Worm (Caenorhabditis elegans) whole organism, late embryonic: ENCODE measurements around the gene idpb-5.

Experiments used
- C08G9.2 ChIP-seq: sonication (generic microtip); optimal IDR thresholded peaks from 2 replicates; lab custom pipeline; 2016; ENCODE audit warnings: mild to moderate bottlenecking, missing genetic modification characterization, moderate library complexity, missing compliant biosample characterization
- F13H6.1 ChIP-seq: sonication (generic microtip); optimal IDR thresholded peaks from 2 replicates; lab custom pipeline; 2016; ENCODE audit warnings: missing genetic modification characterization, missing compliant biosample characterization
- K02D7.2 ChIP-seq: sonication (generic microtip); optimal IDR thresholded peaks from 2 replicates; lab custom pipeline; 2017; ENCODE audit warnings: mild to moderate bottlenecking, missing genetic modification characterization, missing compliant biosample characterization
- ceh-14 ChIP-seq: sonication (generic microtip); optimal IDR thresholded peaks from 2 replicates; lab custom pipeline; 2016; ENCODE audit warnings: missing genotype, missing genetic modification characterization, missing compliant biosample characterization
- ceh-18 ChIP-seq: sonication (generic microtip); optimal IDR thresholded peaks from 2 replicates; lab custom pipeline; 2016; ENCODE audit warnings: missing genetic modification characterization, missing compliant biosample characterization
- ceh-22 ChIP-seq: sonication (generic microtip); optimal IDR thresholded peaks from 2 replicates; lab custom pipeline; 2017; ENCODE audit warnings: missing biosample characterization, missing genetic modification characterization
- ceh-24 ChIP-seq: sonication (generic microtip); optimal IDR thresholded peaks from 2 replicates; lab custom pipeline; 2016; ENCODE audit warnings: mild to moderate bottlenecking, missing genetic modification characterization, missing compliant biosample characterization
- ceh-30 ChIP-seq: fragments of 150-350 bp; optimal IDR thresholded peaks from 2 replicates; lab custom pipeline; 2014; ENCODE audit warnings: missing biosample characterization, missing genetic modification characterization
- elt-2 ChIP-seq: sonication (generic microtip); optimal IDR thresholded peaks from 2 replicates; lab custom pipeline; 2016; ENCODE audit warnings: missing genetic modification reagents, missing genetic modification characterization, missing compliant biosample characterization
- eyg-1 ChIP-seq: sonication (generic microtip); optimal IDR thresholded peaks from 2 replicates; lab custom pipeline; 2016; ENCODE audit warnings: missing genotype, missing genetic modification characterization, missing compliant biosample characterization
- fax-1 ChIP-seq: sonication (generic microtip); optimal IDR thresholded peaks from 2 replicates; lab custom pipeline; 2016; ENCODE audit warnings: missing genotype, missing genetic modification characterization, missing compliant biosample characterization
- fkh-10 ChIP-seq: fragments of 150-350 bp; optimal IDR thresholded peaks from 2 replicates; lab custom pipeline; 2014; ENCODE audit warnings: missing biosample characterization, missing genetic modification reagents, missing genetic modification characterization
- fkh-6 ChIP-seq: sonication (generic microtip); optimal IDR thresholded peaks from 2 replicates; lab custom pipeline; 2016; ENCODE audit warnings: missing genetic modification characterization, missing compliant biosample characterization
- gmeb-2 ChIP-seq: sonication (generic microtip); optimal IDR thresholded peaks from 2 replicates; lab custom pipeline; 2016; ENCODE audit warnings: missing genetic modification characterization, inconsistent platforms, missing compliant biosample characterization
- hlh-30 ChIP-seq: sonication (generic microtip); optimal IDR thresholded peaks from 2 replicates; lab custom pipeline; 2017; ENCODE audit warnings: antibody characterized with exemption, missing genetic modification characterization, missing compliant biosample characterization; ENCODE audit not compliant: insufficient read depth
- hlh-6 ChIP-seq: sonication (generic microtip); optimal IDR thresholded peaks from 2 replicates; lab custom pipeline; 2016; ENCODE audit warnings: missing genotype, missing genetic modification characterization, missing compliant biosample characterization
- lim-6 ChIP-seq: sonication (generic microtip); optimal IDR thresholded peaks from 2 replicates; lab custom pipeline; 2016; ENCODE audit warnings: missing genetic modification characterization, missing compliant biosample characterization
- lin-11 ChIP-seq: fragments of 200-800 bp; sonication (Bioruptor generic); optimal IDR thresholded peaks from 2 replicates; lab custom pipeline; 2018; ENCODE audit warnings: mild to moderate bottlenecking, missing genetic modification characterization, missing compliant biosample characterization
- mec-3 ChIP-seq: sonication (generic microtip); optimal IDR thresholded peaks from 2 replicates; lab custom pipeline; 2016; ENCODE audit warnings: borderline replicate concordance, missing genetic modification characterization, missing compliant biosample characterization
- nfya-1 ChIP-seq: sonication (generic microtip); optimal IDR thresholded peaks from 2 replicates; lab custom pipeline; 2017; ENCODE audit warnings: missing genetic modification characterization, mild to moderate bottlenecking, missing compliant biosample characterization, antibody characterized with exemption, moderate library complexity
- nhr-11 ChIP-seq: fragments of 150-350 bp; optimal IDR thresholded peaks from 2 replicates; lab custom pipeline; 2014; ENCODE audit warnings: missing biosample characterization, missing genetic modification characterization
- nhr-232 ChIP-seq: sonication (generic microtip); optimal IDR thresholded peaks from 2 replicates; lab custom pipeline; 2016; ENCODE audit warnings: missing genetic modification characterization, missing compliant biosample characterization
- npax-4 ChIP-seq: sonication (generic microtip); optimal IDR thresholded peaks from 2 replicates; lab custom pipeline; 2016; ENCODE audit warnings: missing genetic modification characterization, missing compliant biosample characterization
- pat-9 ChIP-seq: fragments of 200-800 bp; sonication (Bioruptor generic); optimal IDR thresholded peaks from 2 replicates; lab custom pipeline; 2018; ENCODE audit warnings: mild to moderate bottlenecking, missing genetic modification characterization, moderate library complexity, missing compliant biosample characterization
- pax-1 ChIP-seq: fragments of 150-350 bp; optimal IDR thresholded peaks from 2 replicates; lab custom pipeline; 2014; ENCODE audit warnings: missing biosample characterization, missing genetic modification characterization
- pha-2 ChIP-seq: sonication (generic microtip); optimal IDR thresholded peaks from 2 replicates; lab custom pipeline; 2017; ENCODE audit warnings: mild to moderate bottlenecking, missing genetic modification characterization, missing compliant biosample characterization
- pqm-1 ChIP-seq: sonication (generic microtip); optimal IDR thresholded peaks from 2 replicates; lab custom pipeline; 2016; ENCODE audit warnings: missing genetic modification characterization, missing compliant biosample characterization
- pros-1 ChIP-seq: fragments of 150-350 bp; optimal IDR thresholded peaks from 2 replicates; lab custom pipeline; 2014; ENCODE audit warnings: missing biosample characterization, missing genetic modification reagents, missing genetic modification characterization
- sox-2 ChIP-seq: fragments of 200-800 bp; sonication (Bioruptor generic); IDR thresholded peaks from 2 replicates; pipeline ENCODE4 v1.3.6; 2022; ENCODE audit warnings: missing genetic modification reagents, missing genetic modification characterization, missing compliant biosample characterization
- syd-9 ChIP-seq: sonication (generic microtip); optimal IDR thresholded peaks from 2 replicates; lab custom pipeline; 2016; ENCODE audit warnings: mild to moderate bottlenecking, missing genetic modification characterization, moderate library complexity, missing compliant biosample characterization
- unc-42 ChIP-seq: sonication (generic microtip); optimal IDR thresholded peaks from 2 replicates; lab custom pipeline; 2016; ENCODE audit warnings: missing genotype, missing genetic modification characterization, missing compliant biosample characterization
- unc-55 ChIP-seq: sonication (generic microtip); optimal IDR thresholded peaks from 2 replicates; lab custom pipeline; 2017; ENCODE audit warnings: missing biosample characterization, missing genetic modification reagents, missing genetic modification characterization
- ztf-16 ChIP-seq: sonication (generic microtip); optimal IDR thresholded peaks from 2 replicates; lab custom pipeline; 2017; ENCODE audit warnings: missing genetic modification characterization, missing compliant biosample characterization

Gene idpb-5

ce11 chrV:11818064-11818463, 21.3 kb upstream of the idpb-5 start:
- TF ChIP-seq nhr-11 = no peak
- no peak for TF ChIP-seq ceh-14
- no peak for TF ChIP-seq sox-2 (GFP tag; lab: Robert Waterston, UW)
- no peak for TF ChIP-seq ztf-16 (tag; lab: Kevin White, UChicago)
- no peak for TF ChIP-seq lin-11 (tag; lab: Kevin White, UChicago)
- no peak for TF ChIP-seq pqm-1 (tag; lab: Kevin White, UChicago)
- TF ChIP-seq ceh-24 (tag; lab: Kevin White, UChicago) = no peak
- TF ChIP-seq nhr-232 (tag; lab: Kevin White, UChicago) = no peak
- TF ChIP-seq K02D7.2 (tag; lab: Kevin White, UChicago) = no peak

ce11 chrV:11818786-11819185, 20.5 kb upstream of the idpb-5 start:
- TF ChIP-seq nhr-11 = no peak
- TF ChIP-seq pha-2 (tag; lab: Kevin White, UChicago) = no peak
- no peak for TF ChIP-seq lim-6 (tag; lab: Kevin White, UChicago)
- TF ChIP-seq pros-1 = no peak
- TF ChIP-seq hlh-30 (tag; lab: Kevin White, UChicago) = no peak
- TF ChIP-seq F13H6.1 (tag; lab: Kevin White, UChicago) = no peak
- TF ChIP-seq npax-4 = no peak
- TF ChIP-seq mec-3 (tag; lab: Kevin White, UChicago) = no peak
- TF ChIP-seq ceh-30 (tag; lab: Kevin White, UChicago) = no peak
- no peak for TF ChIP-seq pat-9 (tag; lab: Kevin White, UChicago)
- TF ChIP-seq hlh-6 (tag; lab: Kevin White, UChicago) = no peak
- no peak for TF ChIP-seq fkh-6
- no peak for TF ChIP-seq gmeb-2

ce11 chrV:11819451-11819850, 19.9 kb upstream of the idpb-5 start:
- TF ChIP-seq syd-9 (tag; lab: Kevin White, UChicago) (no peak), F13H6.1 (tag; lab: Kevin White, UChicago) (no peak), eyg-1 (no peak)

DNA sequence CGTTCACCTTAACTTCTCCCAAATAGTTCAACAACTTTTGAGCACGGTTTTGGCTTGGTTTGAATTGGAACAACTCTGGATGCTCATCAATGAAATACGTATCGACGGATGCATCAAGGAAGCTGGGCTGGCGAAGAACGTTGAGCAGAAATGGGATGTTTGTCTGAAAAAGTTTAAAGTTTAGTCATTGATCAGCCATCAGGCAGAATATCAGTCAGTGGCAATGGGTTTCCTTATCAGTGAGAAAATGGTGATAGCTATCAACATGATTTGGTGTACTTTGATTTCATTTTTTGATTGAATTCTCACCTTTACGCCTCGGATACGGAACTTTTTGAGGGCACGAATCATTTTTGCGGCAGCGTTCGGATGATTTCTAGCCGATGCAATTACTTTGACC, 18.8 kb upstream of the idpb-5 start:
- TF ChIP-seq C08G9.2 (no peak), unc-42 (tag; lab: Kevin White, UChicago) (no peak), F13H6.1 (tag; lab: Kevin White, UChicago) (no peak), elt-2 (tag; lab: Kevin White, UChicago) (peak; percentile 34)

DNA sequence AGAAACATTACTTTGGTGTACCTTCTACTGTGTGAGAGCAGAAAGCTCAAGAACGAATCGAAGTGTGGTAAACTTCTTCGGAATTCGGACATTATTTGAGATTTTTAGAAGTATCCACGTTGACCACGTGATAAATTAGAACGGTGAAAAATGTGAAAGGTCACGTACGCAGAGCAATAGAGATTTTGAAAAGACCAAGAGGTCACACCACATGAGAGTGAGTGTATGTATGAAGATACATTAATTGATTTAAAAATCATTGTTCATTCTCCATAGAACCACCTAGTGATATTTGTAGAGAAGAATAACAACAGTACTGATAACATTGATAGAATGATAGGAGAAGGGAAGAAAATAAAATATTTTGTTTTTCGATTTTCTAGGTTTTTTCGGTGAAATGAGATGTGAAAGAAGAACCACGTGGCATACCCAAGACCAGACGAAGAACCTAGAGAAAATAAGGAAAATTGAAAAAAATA, 16.8 kb upstream of the idpb-5 start, which contains the start of gene pyc-1:
Gene pyc-1 (minus strand): TSS at position 69 of the 479 bp plus-strand sequence.
- TF ChIP-seq ceh-22 = no peak
- TF ChIP-seq unc-55 (GFP tag; lab: Kevin White, UChicago) = no peak

- TF ChIP-seq nfya-1 (tag; lab: Kevin White, UChicago) = peak; percentile 36
- TF ChIP-seq elt-2 (tag; lab: Kevin White, UChicago) = peak; percentile 39
Measured at ce11 chrV:11823125-11823833, 16.0 kb upstream of the idpb-5 start.

ce11 chrV:11823978-11824377, 15.3 kb upstream of the idpb-5 start:
- no peak for TF ChIP-seq fkh-10 (GFP tag; lab: Kevin White, UChicago)
- no peak for TF ChIP-seq pax-1
- TF ChIP-seq unc-42 (tag; lab: Kevin White, UChicago) = no peak
- TF ChIP-seq hlh-30 (tag; lab: Kevin White, UChicago) = peak; percentile 11
- TF ChIP-seq ceh-18 (tag; lab: Kevin White, UChicago) = peak; percentile 54
- peak; percentile 33 for TF ChIP-seq unc-55 (GFP tag; lab: Kevin White, UChicago)
- no peak for TF ChIP-seq fax-1 (tag; lab: Kevin White, UChicago)
